Fruit fly (Drosophila melanogaster) whole organism, embryonic: ENCODE data around the gene CG2059.
A peak's percentile ranks its signal among the peaks of the same experiment; 100 is the strongest.

Source experiments
- Atf-2 ChIP-seq: fragments of 200-800 bp; sonication (Bioruptor generic); optimal IDR thresholded peaks from 2 replicates; lab custom pipeline; 2016; ENCODE audit warnings: missing biosample characterization, missing genetic modification characterization
- Bteb2 ChIP-seq: fragments of 200-800 bp; sonication (Bioruptor generic); optimal IDR thresholded peaks from 2 replicates; lab custom pipeline; 2016; ENCODE audit warnings: missing biosample characterization, missing genetic modification characterization
- CG10431 ChIP-seq: fragments of 200-800 bp; sonication (Bioruptor generic); optimal IDR thresholded peaks from 3 replicates; lab custom pipeline; 2018; ENCODE audit warnings: missing biosample characterization, mild to moderate bottlenecking, missing genetic modification characterization
- CG11560 ChIP-seq: fragments of 200-800 bp; sonication (Bioruptor generic); IDR thresholded peaks from 3 replicates; pipeline ENCODE4 v1.3.6; 2022; ENCODE audit warnings: missing biosample characterization, missing genetic modification characterization
- CG1602 ChIP-seq: fragments of 200-800 bp; sonication (Bioruptor generic); optimal IDR thresholded peaks from 3 replicates; lab custom pipeline; 2016; ENCODE audit warnings: missing biosample characterization, missing genetic modification characterization
- CG16863 ChIP-seq: fragments of 200-800 bp; sonication (Bioruptor generic); optimal IDR thresholded peaks from 3 replicates; lab custom pipeline; 2016; ENCODE audit warnings: missing biosample characterization, missing genetic modification characterization
- CG17912 ChIP-seq: fragments of 200-800 bp; sonication (Bioruptor generic); optimal IDR thresholded peaks from 2 replicates; lab custom pipeline; 2018; ENCODE audit warnings: missing biosample characterization, mild to moderate bottlenecking, missing genetic modification characterization
- CG1832 ChIP-seq: fragments of 200-800 bp; sonication (Bioruptor generic); optimal IDR thresholded peaks from 2 replicates; lab custom pipeline; 2017; ENCODE audit warnings: missing biosample characterization, mild to moderate bottlenecking, missing genetic modification characterization, inconsistent platforms
- CG30403 ChIP-seq: fragments of 200-800 bp; sonication (Bioruptor generic); optimal IDR thresholded peaks from 3 replicates; lab custom pipeline; 2016; ENCODE audit warnings: missing biosample characterization, missing genetic modification characterization
- CG33557 ChIP-seq: fragments of 200-800 bp; sonication (Bioruptor generic); optimal IDR thresholded peaks from 2 replicates; lab custom pipeline; 2019; ENCODE audit warnings: missing biosample characterization, mild to moderate bottlenecking, missing genetic modification characterization, moderate library complexity
- CG6765 ChIP-seq: fragments of 200-800 bp; sonication (Bioruptor generic); optimal IDR thresholded peaks from 3 replicates; lab custom pipeline; 2017; ENCODE audit warnings: missing biosample characterization, mild to moderate bottlenecking, missing genetic modification characterization
- CG6791 ChIP-seq: fragments of 200-800 bp; sonication (Bioruptor generic); IDR thresholded peaks from 3 replicates; pipeline ENCODE4 v1.3.6; 2022; ENCODE audit warnings: missing biosample characterization, missing genetic modification characterization; ENCODE audit not compliant: partially characterized antibody
- CG7928 ChIP-seq: fragments of 200-800 bp; sonication (Bioruptor generic); optimal IDR thresholded peaks from 2 replicates; lab custom pipeline; 2017; ENCODE audit warnings: missing biosample characterization, mild to moderate bottlenecking, missing genetic modification characterization
- CG8290 ChIP-seq, 3 experiments: fragments of 200-800 bp; sonication (Bioruptor generic); optimal IDR thresholded peaks; 2 replicates each; lab custom pipeline; 2016 to 2019; ENCODE audit warnings: missing biosample characterization in 3 of 3, missing genetic modification characterization in 3 of 3, mild to moderate bottlenecking in 2 of 3, moderate library complexity in 1 of 3
- CG9932 ChIP-seq: fragments of 200-800 bp; sonication (Bioruptor generic); IDR thresholded peaks from 2 replicates; pipeline ENCODE4 v1.3.6; 2022; ENCODE audit warnings: missing biosample characterization, missing genetic modification characterization
- CHES-1-like ChIP-seq: fragments of 200-800 bp; sonication (Bioruptor generic); optimal IDR thresholded peaks from 2 replicates; lab custom pipeline; 2016; ENCODE audit warnings: missing biosample characterization, missing genetic modification characterization
- CkIIα-i1 ChIP-seq: fragments of 200-800 bp; sonication (Bioruptor generic); IDR thresholded peaks from 2 replicates; pipeline ENCODE4 v1.3.6; 2022; ENCODE audit warnings: missing biosample characterization, missing genetic modification characterization
- D19A ChIP-seq: fragments of 200-800 bp; optimal IDR thresholded peaks from 3 replicates; lab custom pipeline; 2019; ENCODE audit warnings: missing biosample characterization, mild to moderate bottlenecking, missing genetic modification characterization, moderate library complexity
- GATAe ChIP-seq: fragments of 200-800 bp; sonication (Bioruptor generic); conservative IDR thresholded peaks from 2 replicates; pipeline ENCODE4 v1.3.6; 2022; ENCODE audit warnings: missing biosample characterization, missing genetic modification characterization
- HmgD ChIP-seq: fragments of 200-800 bp; sonication (Bioruptor generic); optimal IDR thresholded peaks from 3 replicates; lab custom pipeline; 2016; ENCODE audit warnings: missing biosample characterization, missing genetic modification characterization
- Opbp ChIP-seq: fragments of 200-800 bp; sonication (Bioruptor generic); IDR thresholded peaks from 3 replicates; pipeline ENCODE4 v1.3.6; 2022; ENCODE audit warnings: missing biosample characterization, missing genetic modification characterization; ENCODE audit not compliant: partially characterized antibody
- Pdp1 ChIP-seq, 2 experiments: fragments of 200-800 bp; sonication (Bioruptor generic); optimal IDR thresholded peaks; 3 replicates each; lab custom pipeline; 2016; ENCODE audit warnings: missing biosample characterization in 2 of 2, missing genetic modification characterization in 2 of 2, mild to moderate bottlenecking in 1 of 2, moderate library complexity in 1 of 2
- Sox102F ChIP-seq: fragments of 200-800 bp; sonication (Bioruptor generic); optimal IDR thresholded peaks from 2 replicates; lab custom pipeline; 2018; ENCODE audit warnings: missing biosample characterization, mild to moderate bottlenecking, missing genetic modification characterization, moderate library complexity
- Spps ChIP-seq: fragments of 200-800 bp; sonication (Bioruptor generic); optimal IDR thresholded peaks from 2 replicates; lab custom pipeline; 2018; ENCODE audit warnings: missing biosample characterization, mild to moderate bottlenecking, missing genetic modification characterization
- YL-1 ChIP-seq: fragments of 200-800 bp; sonication (Bioruptor generic); optimal IDR thresholded peaks from 3 replicates; lab custom pipeline; 2017; ENCODE audit warnings: missing biosample characterization, mild to moderate bottlenecking, missing genetic modification characterization
- ase ChIP-seq: fragments of 200-800 bp; sonication (Bioruptor generic); IDR thresholded peaks from 3 replicates; pipeline ENCODE4 v1.3.6; 2022; ENCODE audit warnings: missing biosample characterization, missing genetic modification characterization
- cwo ChIP-seq: fragments of 200-800 bp; sonication (Bioruptor generic); optimal IDR thresholded peaks from 3 replicates; lab custom pipeline; 2017; ENCODE audit warnings: missing biosample characterization, missing genetic modification characterization, mild to moderate bottlenecking, moderate library complexity, missing genetic modification reagents
- dan ChIP-seq: fragments of 200-800 bp; sonication (Bioruptor generic); IDR thresholded peaks from 2 replicates; pipeline ENCODE4 v1.3.6; 2022; ENCODE audit warnings: missing biosample characterization, missing genetic modification characterization
- disco-r ChIP-seq: fragments of 200-800 bp; sonication (Bioruptor generic); optimal IDR thresholded peaks from 2 replicates; lab custom pipeline; 2016; ENCODE audit warnings: missing biosample characterization, missing genetic modification characterization
- ewg ChIP-seq: fragments of 200-800 bp; sonication (Bioruptor generic); optimal IDR thresholded peaks from 3 replicates; lab custom pipeline; 2017; ENCODE audit warnings: mild to moderate bottlenecking, missing biosample characterization, missing genetic modification reagents, missing genetic modification characterization
- eyg ChIP-seq: fragments of 200-800 bp; sonication (Bioruptor generic); optimal IDR thresholded peaks from 3 replicates; lab custom pipeline; 2016; ENCODE audit warnings: missing biosample characterization, missing genetic modification characterization
- gcm2 ChIP-seq: fragments of 200-800 bp; sonication (Bioruptor generic); optimal IDR thresholded peaks from 2 replicates; lab custom pipeline; 2016; ENCODE audit warnings: missing biosample characterization, missing genetic modification characterization
- gfzf ChIP-seq: fragments of 200-800 bp; sonication (Bioruptor generic); optimal IDR thresholded peaks from 2 replicates; lab custom pipeline; 2016; ENCODE audit warnings: missing biosample characterization, mild to moderate bottlenecking, missing genetic modification characterization, moderate library complexity
- grn ChIP-seq: fragments of 200-800 bp; sonication (Bioruptor generic); optimal IDR thresholded peaks from 3 replicates; lab custom pipeline; 2017; ENCODE audit warnings: missing biosample characterization, missing genetic modification characterization
- hb ChIP-seq: fragments of 200-800 bp; sonication (Bioruptor generic); IDR thresholded peaks from 3 replicates; pipeline ENCODE4 v1.3.6; 2022; ENCODE audit warnings: missing biosample characterization, missing genetic modification characterization; ENCODE audit not compliant: partially characterized antibody
- hkb ChIP-seq, 2 experiments: fragments of 200-800 bp in 1 of 2; fragments of >200 bp in 1 of 2; sonication (Bioruptor generic) in 1 of 2; IDR thresholded peaks in 1 of 2; optimal IDR thresholded peaks in 1 of 2; 2 replicates each; pipeline versions ENCODE4 v1.3.6 to Lab custom; 2017 to 2022; ENCODE audit warnings: missing biosample characterization in 1 of 2, missing genetic modification characterization in 1 of 2
- nau ChIP-seq: fragments of 200-800 bp; sonication (Bioruptor generic); optimal IDR thresholded peaks from 3 replicates; lab custom pipeline; 2017; ENCODE audit warnings: missing biosample characterization, mild to moderate bottlenecking, missing genetic modification characterization, missing genetic modification reagents
- peb ChIP-seq: fragments of 200-800 bp; sonication (Bioruptor generic); IDR thresholded peaks from 2 replicates; pipeline ENCODE4 v1.3.6; 2022; ENCODE audit warnings: missing biosample characterization, missing genetic modification characterization
- sc ChIP-seq, 3 experiments: fragments of >200 bp in 2 of 3; fragments of 200-800 bp in 1 of 3; sonication (Bioruptor generic) in 1 of 3; optimal IDR thresholded peaks; 2 replicates in 2 of 3; 3 replicates in 1 of 3; lab custom pipeline; 2017; ENCODE audit warnings: mild to moderate bottlenecking in 1 of 3, missing biosample characterization in 1 of 3, missing genetic modification characterization in 1 of 3, missing genetic modification reagents in 1 of 3
- scrt ChIP-seq: fragments of 200-800 bp; sonication (Bioruptor generic); optimal IDR thresholded peaks from 2 replicates; lab custom pipeline; 2018; ENCODE audit warnings: missing biosample characterization, mild to moderate bottlenecking, missing genetic modification characterization, moderate library complexity
- shn ChIP-seq: fragments of 200-800 bp; sonication (Bioruptor generic); optimal IDR thresholded peaks from 3 replicates; lab custom pipeline; 2016; ENCODE audit warnings: missing biosample characterization, missing genetic modification characterization
- sisA ChIP-seq: fragments of 200-800 bp; sonication (Bioruptor generic); IDR thresholded peaks from 2 replicates; pipeline ENCODE4 v1.3.6; 2022; ENCODE audit warnings: missing biosample characterization, missing genetic modification characterization
- so ChIP-seq: fragments of 200-800 bp; sonication (Bioruptor generic); IDR thresholded peaks from 3 replicates; pipeline ENCODE4 v1.3.6; 2022; ENCODE audit warnings: missing biosample characterization, missing genetic modification characterization
- sqz ChIP-seq: fragments of 200-800 bp; sonication (Bioruptor generic); optimal IDR thresholded peaks from 3 replicates; lab custom pipeline; 2018; ENCODE audit warnings: missing biosample characterization, mild to moderate bottlenecking, missing genetic modification characterization
- toy ChIP-seq: fragments of 200-800 bp; sonication (Bioruptor generic); IDR thresholded peaks from 2 replicates; pipeline ENCODE4 v1.3.6; 2022; ENCODE audit warnings: missing biosample characterization, missing genetic modification characterization
- trh ChIP-seq: fragments of 200-800 bp; sonication (Bioruptor generic); optimal IDR thresholded peaks from 2 replicates; lab custom pipeline; 2016; ENCODE audit warnings: missing biosample characterization, missing genetic modification characterization
- usp ChIP-seq: fragments of >200 bp; optimal IDR thresholded peaks from 2 replicates; lab custom pipeline; 2017; ENCODE audit warnings: missing biosample characterization, missing genetic modification characterization

CG2059 gene

DNA sequence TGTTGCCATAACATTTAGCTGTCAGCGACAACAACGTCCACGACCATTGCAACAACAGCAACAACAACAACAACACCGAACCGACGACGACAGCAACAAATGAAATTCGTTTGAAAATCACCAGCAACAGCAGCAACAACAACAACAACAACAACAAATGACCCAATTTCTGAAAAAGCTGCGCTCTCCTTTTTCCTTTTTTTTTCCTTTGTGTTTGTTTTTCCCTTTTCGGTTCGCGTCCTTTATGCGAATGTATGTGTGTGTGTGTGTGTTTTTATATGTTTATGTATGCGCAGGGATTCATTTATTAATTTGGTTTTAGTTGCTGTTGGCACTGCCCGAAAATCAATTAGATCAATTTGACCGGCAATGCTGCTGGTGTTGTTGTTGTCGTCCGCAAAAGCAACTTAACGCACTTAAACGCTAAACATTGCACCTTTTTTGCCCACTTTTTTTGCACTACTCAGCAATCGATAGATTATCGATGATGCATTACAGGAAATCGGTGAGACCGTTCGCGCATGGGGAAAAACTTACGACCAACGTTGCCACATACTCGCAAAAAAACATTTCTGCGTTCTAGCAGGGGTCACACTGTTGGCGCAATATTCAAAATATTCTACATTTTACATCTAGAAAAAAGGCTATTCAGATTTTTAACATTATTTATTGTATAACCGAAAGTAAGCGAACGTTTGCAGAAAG is 4.8 kb downstream of the CG2059 start, which contains the start of gene unc-119 (continued):
- TF ChIP-seq toy (no peak), dan (no peak), GATAe (GFP tag; lab: Robert Waterston, UW) (no peak), CG6765 (GFP tag; lab: Kevin White, UChicago) (no peak), CG17912 (GFP tag; lab: Kevin White, UChicago) (no peak), trh (GFP tag; lab: Kevin White, UChicago) (no peak), hb (GFP tag; lab: Robert Waterston, UW) (peak; percentile 60; the same call in 2 of the 3 replicates), gcm2 (GFP tag; lab: Kevin White, UChicago) (no peak), peb (no peak), sisA (no peak), CG30403 (GFP tag; lab: Kevin White, UChicago) (peak; percentile 6), usp (GFP tag; lab: Kevin White, UChicago) (no peak), D19A (tag; lab: Kevin White, UChicago) (no peak), Opbp (peak; percentile 75; the same call in 2 of the 3 replicates), HmgD (GFP tag; lab: Kevin White, UChicago) (peak; percentile 47), scrt (no peak), CG8290 (GFP tag; optimal IDR thresholded peaks at IDR 0.05; lab: Kevin White, UChicago) (peak; percentile 23), CG8290 (tag; optimal IDR thresholded peaks at IDR 0.05; lab: Kevin White, UChicago) (peak in 1 of 2 experiments; percentile 70), sqz (GFP tag; lab: Kevin White, UChicago) (peak; percentile 78), Spps (tag; lab: Kevin White, UChicago) (no peak), Atf-2 (GFP tag; lab: Kevin White, UChicago) (no peak), ewg (peak; percentile 6), Sox102F (GFP tag; lab: Kevin White, UChicago) (no peak), CG11560 (no peak), CG1602 (GFP tag; lab: Kevin White, UChicago) (no peak), sc (optimal IDR thresholded peaks at IDR 0.05; lab: Kevin White, UChicago) (no peak), sc (GFP tag; optimal IDR thresholded peaks at IDR 0.05; lab: Kevin White, UChicago) (no peak), CG10431 (no peak), gfzf (peak; percentile 80), CG33557 (no peak), CG6791 (peak; percentile 77; the same call in 1 of the 3 replicates), Pdp1 (GFP tag; optimal IDR thresholded peaks at IDR 0.05; lab: Kevin White, UChicago) (peak in 1 of 2 experiments; percentile 80), disco-r (no peak), Bteb2 (GFP tag; lab: Kevin White, UChicago) (no peak), cwo (GFP tag; lab: Kevin White, UChicago) (no peak), CG7928 (GFP tag; lab: Kevin White, UChicago) (no peak), shn (GFP tag; lab: Kevin White, UChicago) (no peak), CHES-1-like (peak; percentile 14), nau (GFP tag; lab: Kevin White, UChicago) (no peak), CG9932 (GFP tag; lab: Robert Waterston, UW) (no peak), eyg (GFP tag; lab: Kevin White, UChicago) (no peak), so (GFP tag; lab: Robert Waterston, UW) (no peak), grn (GFP tag; lab: Kevin White, UChicago) (no peak), CG1832 (GFP tag; lab: Kevin White, UChicago) (no peak), ase (GFP tag; lab: Robert Waterston, UW) (no peak), CG16863 (GFP tag; lab: Kevin White, UChicago) (no peak), YL-1 (GFP tag; lab: Kevin White, UChicago) (peak; percentile 14), CkIIα-i1 (GFP tag; lab: Robert Waterston, UW) (no peak), hkb (optimal IDR thresholded peaks at IDR 0.05; lab: Kevin White, UChicago) (no peak), hkb (GFP tag; IDR thresholded peaks at IDR 0.05; lab: Robert Waterston, UW) (no peak)
